Fruit fly (Drosophila melanogaster) whole organism, prepupa: ENCODE data around the gene CG6231.
A peak's percentile ranks its signal among the peaks of the same experiment; 100 is the strongest.

ENCODE experiments used
- Blimp-1 ChIP-seq: fragments of 200-800 bp; sonication (Bioruptor generic); optimal IDR thresholded peaks from 3 replicates; lab custom pipeline; 2017; ENCODE audit warnings: missing biosample characterization, missing genetic modification characterization, mild to moderate bottlenecking, moderate library complexity, missing genetic modification reagents
- CG10669 ChIP-seq: fragments of 200-800 bp; sonication (Bioruptor generic); optimal IDR thresholded peaks from 3 replicates; lab custom pipeline; 2018; ENCODE audit warnings: missing biosample characterization, mild to moderate bottlenecking, missing genetic modification characterization, moderate library complexity
- CG11762 ChIP-seq: fragments of 200-800 bp; sonication (Bioruptor generic); optimal IDR thresholded peaks from 3 replicates; lab custom pipeline; 2016; ENCODE audit warnings: missing biosample characterization, missing genetic modification characterization; ENCODE audit not compliant: insufficient read depth
- CG3919 ChIP-seq: fragments of 200-800 bp; sonication (Bioruptor generic); optimal IDR thresholded peaks from 3 replicates; lab custom pipeline; 2016; ENCODE audit warnings: missing biosample characterization, missing genetic modification characterization
- Eip78C ChIP-seq: fragments of 200-800 bp; sonication (Bioruptor generic); peaks from one replicate; lab custom pipeline; 2016; ENCODE audit warnings: missing biosample characterization, missing genetic modification characterization
- Hr39 ChIP-seq: fragments of 200-800 bp; sonication (Bioruptor generic); optimal IDR thresholded peaks from 2 replicates; lab custom pipeline; 2016; ENCODE audit warnings: missing biosample characterization, missing genetic modification characterization
- fkh ChIP-seq: fragments of 200-800 bp; sonication (Bioruptor generic); optimal IDR thresholded peaks from 3 replicates; lab custom pipeline; 2017; ENCODE audit warnings: missing biosample characterization, mild to moderate bottlenecking, missing genetic modification characterization, moderate library complexity

DNA sequence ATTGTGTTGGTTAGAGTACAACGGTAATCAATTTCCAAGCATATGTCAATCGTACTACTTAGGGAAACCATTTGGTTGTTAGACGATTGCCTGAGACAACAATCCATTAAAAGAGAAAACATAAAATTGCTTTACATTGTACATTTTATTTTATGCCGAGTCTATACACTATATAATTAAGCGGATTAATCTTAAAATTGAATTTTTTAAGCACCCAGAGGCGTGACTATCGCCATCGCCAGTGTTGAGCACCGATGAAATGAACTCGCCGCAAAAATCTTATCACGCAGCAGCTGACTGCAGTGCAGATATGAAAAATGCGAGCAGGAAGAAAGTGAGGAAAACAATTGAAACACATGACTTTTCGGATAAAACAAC is 10.4 kb upstream of the CG6231 start:
- TF ChIP-seq fkh (GFP tag; lab: Kevin White, UChicago), result no peak
- TF ChIP-seq CG10669 (GFP tag; lab: Kevin White, UChicago), result no peak
- no peak for TF ChIP-seq CG3919 (GFP tag; lab: Kevin White, UChicago)
- TF ChIP-seq Eip78C (GFP tag; lab: Kevin White, UChicago), result peak; percentile 68
- no peak for TF ChIP-seq Hr39 (GFP tag; lab: Kevin White, UChicago)
- no peak for TF ChIP-seq CG11762 (GFP tag; lab: Kevin White, UChicago)
- TF ChIP-seq Blimp-1 (GFP tag; lab: Kevin White, UChicago), result no peak
